Worm (Caenorhabditis elegans): ENCODE measurements around the gene B0524.5.

B0524.5 gene

DNA sequence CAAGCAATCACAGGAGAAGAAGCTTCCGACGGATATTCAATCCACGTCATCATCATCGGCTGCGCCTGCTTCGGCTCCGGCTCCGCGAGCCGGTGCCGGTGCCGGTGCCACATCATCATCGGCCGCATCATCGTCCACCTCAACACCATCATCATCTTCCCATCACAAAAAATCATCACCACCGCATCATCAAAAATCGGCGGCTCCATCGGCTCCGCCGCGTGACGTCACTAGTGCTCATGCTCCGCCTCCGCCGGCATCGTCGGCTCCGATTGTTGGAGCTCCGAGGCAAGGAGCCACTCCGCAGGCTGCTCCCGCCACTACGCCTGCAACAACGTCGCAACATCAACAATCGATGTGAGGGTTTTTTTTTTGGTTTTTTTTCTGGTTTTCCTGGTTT is 38.3 kb upstream of the B0524.5 start:
- TF ChIP-seq gmeb-2 (tag; optimal IDR thresholded peaks at IDR 0.05) (no peak), elt-2 (tag; optimal IDR thresholded peaks at IDR 0.05) (no peak), ztf-16 (tag; optimal IDR thresholded peaks at IDR 0.05) (no peak), ama-1 (optimal IDR thresholded peaks at IDR 0.05) (no peak), K09A11.1 (tag; optimal IDR thresholded peaks at IDR 0.05; ENCODE audit: insufficient read depth) (no peak), C38D4.7 (GFP tag; optimal IDR thresholded peaks at IDR 0.05) (no peak), ahr-1 (tag; optimal IDR thresholded peaks at IDR 0.05) (no peak), unc-42 (tag; optimal IDR thresholded peaks at IDR 0.05) (no peak), lin-11 (tag; optimal IDR thresholded peaks at IDR 0.05) (no peak), K02D7.2 (tag; optimal IDR thresholded peaks at IDR 0.05) (no peak), nfya-1 (tag; optimal IDR thresholded peaks at IDR 0.05) (no peak), nhr-11 (tag; optimal IDR thresholded peaks at IDR 0.05) (no peak), ceh-30 (tag; optimal IDR thresholded peaks at IDR 0.05) (no peak)

- TF ChIP-seq mec-3 (tag; optimal IDR thresholded peaks at IDR 0.05; ENCODE audit: borderline replicate concordance) (no peak), zip-5 (tag; optimal IDR thresholded peaks at IDR 0.05) (no peak), K02D7.2 (tag; optimal IDR thresholded peaks at IDR 0.05) (no peak)
These were observed 37.8 kb upstream of the B0524.5 start for ce11 chrIII:1931509-1931908.

DNA sequence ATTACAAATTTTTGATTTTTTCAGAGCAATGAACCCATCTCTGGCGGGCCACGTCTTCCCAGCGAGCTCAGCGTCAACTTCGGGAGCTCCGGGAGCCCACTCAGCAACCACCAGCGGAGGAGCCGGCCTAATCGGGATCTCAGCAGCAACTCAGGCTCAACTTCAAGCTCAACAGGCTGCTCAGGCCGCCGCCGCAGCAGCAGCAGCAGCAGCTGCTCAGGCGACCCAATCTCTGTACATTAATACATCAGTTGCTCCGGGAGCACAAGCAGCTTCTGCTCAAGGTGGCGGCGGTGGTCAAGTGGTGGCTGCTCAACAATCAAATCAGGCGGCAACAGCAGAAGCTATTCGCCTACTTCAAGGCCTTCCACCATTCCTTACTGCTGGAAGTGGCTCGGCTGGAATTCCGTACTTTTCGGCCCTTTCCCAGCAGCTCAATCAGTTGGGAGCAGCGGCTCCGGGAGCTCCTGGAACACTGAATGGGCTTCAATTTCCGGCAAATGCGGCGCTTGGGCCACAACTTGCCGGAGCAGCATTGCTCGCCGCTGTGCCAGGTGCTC is 37.1 kb upstream of the B0524.5 start:
- TF ChIP-seq C08G9.2 (tag; optimal IDR thresholded peaks at IDR 0.05) (no peak), hlh-6 (tag; optimal IDR thresholded peaks at IDR 0.05) (peak; percentile 49)

- peak; percentile 21 for TF ChIP-seq ref-2 (tag; optimal IDR thresholded peaks at IDR 0.05)
- no peak for TF ChIP-seq pha-2 (tag; optimal IDR thresholded peaks at IDR 0.05)
These were observed 35.2 kb upstream of the B0524.5 start for ce11 chrIII:1928741-1929499.

DNA sequence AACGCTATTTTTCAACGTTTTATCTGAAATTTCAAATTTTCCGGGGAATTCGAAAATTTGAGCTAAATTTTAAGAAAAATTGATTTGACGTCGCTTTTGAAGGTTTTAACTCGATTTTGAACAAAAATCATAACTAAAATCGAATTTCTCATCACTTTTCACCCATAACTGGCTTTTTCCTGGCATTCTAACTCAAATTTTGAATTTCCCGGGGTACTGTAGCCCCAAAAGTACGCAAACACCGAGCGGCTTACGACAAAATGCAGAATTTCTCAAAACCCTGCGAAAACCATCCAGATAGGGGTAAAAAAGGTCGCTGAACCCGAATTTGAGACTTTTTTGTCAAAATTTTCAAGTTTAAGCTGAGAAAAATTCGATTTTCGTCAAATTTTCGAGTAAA is 33.5 kb upstream of the B0524.5 start:
- no peak for TF ChIP-seq ceh-31 (tag; optimal IDR thresholded peaks at IDR 0.05)
- no peak for TF ChIP-seq ceh-34 (tag; optimal IDR thresholded peaks at IDR 0.05)
- TF ChIP-seq fkh-6 (tag; optimal IDR thresholded peaks at IDR 0.05) = no peak
- no peak for TF ChIP-seq T23F11.4 (GFP tag; optimal IDR thresholded peaks at IDR 0.05)
- TF ChIP-seq ceh-2 (tag; optimal IDR thresholded peaks at IDR 0.05) = no peak
- TF ChIP-seq gmeb-2 (tag; optimal IDR thresholded peaks at IDR 0.05) = no peak

- TF ChIP-seq pros-1 (tag; optimal IDR thresholded peaks at IDR 0.05) (peak; percentile 81), ceh-14 (tag; optimal IDR thresholded peaks at IDR 0.05) (peak; percentile 34), ets-4 (tag; optimal IDR thresholded peaks at IDR 0.05) (peak; percentile 55), ttx-3 (tag; optimal IDR thresholded peaks at IDR 0.05) (no peak), pax-1 (tag; optimal IDR thresholded peaks at IDR 0.05) (no peak), unc-55 (GFP tag; optimal IDR thresholded peaks at IDR 0.05) (peak; percentile 85), Y22D7AL.16 (tag; optimal IDR thresholded peaks at IDR 0.05) (no peak), ceh-2 (tag; optimal IDR thresholded peaks at IDR 0.05) (peak; percentile 33), hlh-30 (tag; optimal IDR thresholded peaks at IDR 0.05; ENCODE audit: insufficient read depth) (peak; percentile 47), tbx-7 (tag; optimal IDR thresholded peaks at IDR 0.05) (no peak), ceh-34 (tag; optimal IDR thresholded peaks at IDR 0.05) (peak; percentile 73), dve-1 (tag; optimal IDR thresholded peaks at IDR 0.05) (peak; percentile 73), rnt-1 (tag; optimal IDR thresholded peaks at IDR 0.05) (peak; percentile 66), ceh-31 (tag; optimal IDR thresholded peaks at IDR 0.05) (peak; percentile 84), unc-42 (tag; optimal IDR thresholded peaks at IDR 0.05) (peak; percentile 52), tbx-2 (tag; optimal IDR thresholded peaks at IDR 0.05) (peak; percentile 77), elt-2 (tag; optimal IDR thresholded peaks at IDR 0.05) (no peak), ama-1 (optimal IDR thresholded peaks at IDR 0.05) (no peak), F13H6.1 (tag; optimal IDR thresholded peaks at IDR 0.05) (peak; percentile 45), C08G9.2 (tag; optimal IDR thresholded peaks at IDR 0.05) (peak; percentile 45), K09A11.1 (tag; optimal IDR thresholded peaks at IDR 0.05; ENCODE audit: insufficient read depth) (peak; percentile 38), ceh-6 (GFP tag; optimal IDR thresholded peaks at IDR 0.05) (no peak), ceh-18 (tag; optimal IDR thresholded peaks at IDR 0.05) (peak; percentile 70), zip-5 (tag; optimal IDR thresholded peaks at IDR 0.05) (no peak), nfya-1 (tag; optimal IDR thresholded peaks at IDR 0.05) (peak; percentile 83), ref-2 (tag; optimal IDR thresholded peaks at IDR 0.05) (no peak)
These were observed 32.8 kb upstream of the B0524.5 start for ce11 chrIII:1926456-1926855.

All from whole organism, late embryonic.